Worm (Caenorhabditis elegans) whole organism, L3 larva: Measurements from ENCODE around the gene eral-1.

Source experiments
- aly-2 ChIP-seq: fragments of 150-350 bp; optimal IDR thresholded peaks from 2 replicates; lab custom pipeline; 2014; ENCODE audit warnings: missing biosample characterization, missing genetic modification characterization
- ama-1 ChIP-seq: fragments of 150-350 bp; optimal IDR thresholded peaks from 2 replicates; lab custom pipeline; 2018
- elt-1 ChIP-seq: fragments of 150-350 bp; optimal IDR thresholded peaks from 2 replicates; lab custom pipeline; 2014; ENCODE audit warnings: missing biosample characterization, missing genetic modification characterization
- jun-1 ChIP-seq: fragments of 150-350 bp; optimal IDR thresholded peaks from 2 replicates; lab custom pipeline; 2014; ENCODE audit warnings: missing biosample characterization, missing genetic modification reagents, missing genetic modification characterization
- nhr-11 ChIP-seq: fragments of 150-350 bp; optimal IDR thresholded peaks from 2 replicates; lab custom pipeline; 2014; ENCODE audit warnings: missing biosample characterization, missing genetic modification characterization
- pqm-1 ChIP-seq: fragments of 150-350 bp; optimal IDR thresholded peaks from 2 replicates; lab custom pipeline; 2017; ENCODE audit warnings: missing biosample characterization, missing genetic modification characterization, inconsistent platforms
- skn-1 ChIP-seq: fragments of 150-350 bp; optimal IDR thresholded peaks from 2 replicates; lab custom pipeline; 2014; ENCODE audit warnings: missing biosample characterization, missing genetic modification characterization
- snpc-4 ChIP-seq: fragments of 150-350 bp; optimal IDR thresholded peaks from 2 replicates; lab custom pipeline; 2014; ENCODE audit warnings: missing biosample characterization, missing genetic modification characterization
- tbx-2 ChIP-seq: sonication (generic microtip); optimal IDR thresholded peaks from 2 replicates; lab custom pipeline; 2016; ENCODE audit warnings: mild to moderate bottlenecking, missing genetic modification characterization, missing compliant biosample characterization
- unc-39 ChIP-seq: sonication (generic microtip); optimal IDR thresholded peaks from 4 replicates; lab custom pipeline; 2017; ENCODE audit warnings: missing biosample characterization, missing genetic modification characterization
- zag-1 ChIP-seq: fragments of 150-350 bp; optimal IDR thresholded peaks from 2 replicates; lab custom pipeline; 2014; ENCODE audit warnings: missing biosample characterization, missing genetic modification characterization
- ztf-11 ChIP-seq: fragments of 150-350 bp; optimal IDR thresholded peaks from 2 replicates; lab custom pipeline; 2014; ENCODE audit warnings: missing biosample characterization, missing genetic modification characterization

DNA sequence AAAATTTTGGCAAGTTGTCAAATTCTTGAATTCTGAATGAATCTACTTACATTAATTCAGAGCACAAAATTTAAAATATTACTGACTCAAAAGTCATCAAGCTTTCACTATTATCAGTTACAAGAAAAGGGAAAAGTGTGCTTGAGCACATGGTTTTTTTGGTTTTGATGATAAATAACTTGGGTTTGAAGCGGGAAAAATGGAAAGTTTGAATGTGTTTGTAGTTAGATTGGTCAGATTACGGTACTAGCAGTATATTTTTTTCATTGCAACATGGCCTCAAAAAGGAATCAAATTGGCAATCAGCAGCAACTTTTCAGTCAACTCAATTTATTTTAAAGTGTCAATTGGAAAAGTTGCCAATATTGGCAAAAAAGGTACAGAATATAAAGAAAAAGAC is 15.1 kb upstream of the eral-1 start:
- TF ChIP-seq ama-1 (lab: Kevin White, UChicago) (no peak), unc-39 (no peak), pqm-1 (tag; lab: Kevin White, UChicago) (peak; percentile 53), tbx-2 (tag; lab: Kevin White, UChicago) (no peak), ztf-11 (tag; lab: Kevin White, UChicago) (no peak), jun-1 (no peak), skn-1 (tag; lab: Kevin White, UChicago) (peak; percentile 18), zag-1 (tag; lab: Kevin White, UChicago) (no peak), aly-2 (tag; lab: Kevin White, UChicago) (no peak), nhr-11 (tag; lab: Kevin White, UChicago) (no peak), elt-1 (no peak), snpc-4 (tag; lab: Kevin White, UChicago) (no peak)
